Worm (Caenorhabditis elegans) whole organism, young adult: ENCODE results near the gene F14D2.19.

Experiments used
- F22D6.2 ChIP-seq: sonication (generic microtip); optimal IDR thresholded peaks from 2 replicates; lab custom pipeline; 2016; ENCODE audit warnings: mild to moderate bottlenecking, missing genetic modification characterization, missing compliant biosample characterization
- F57A8.1 ChIP-seq: fragments of 200-800 bp; sonication (Bioruptor generic); optimal IDR thresholded peaks from 2 replicates; lab custom pipeline; 2018; ENCODE audit warnings: mild to moderate bottlenecking, missing genetic modification characterization, moderate library complexity, missing compliant biosample characterization
- K11D2.4 ChIP-seq: fragments of 200-800 bp; sonication (Bioruptor generic); IDR thresholded peaks from 2 replicates; pipeline ENCODE4 v1.3.6; 2022; ENCODE audit warnings: missing genetic modification reagents, missing genetic modification characterization, missing compliant biosample characterization
- ama-1 ChIP-seq, 3 experiments: fragments of 150-350 bp in 1 of 3; sonication (generic microtip) in 2 of 3; optimal IDR thresholded peaks; 2 replicates each; lab custom pipeline; 2014 to 2018; ENCODE audit warnings: missing biosample characterization in 2 of 3, missing genetic modification characterization in 2 of 3, missing genetic modification reagents in 2 of 3
- athp-1 ChIP-seq: sonication (generic microtip); optimal IDR thresholded peaks from 2 replicates; lab custom pipeline; 2017; ENCODE audit warnings: mild to moderate bottlenecking, missing genetic modification characterization, missing compliant biosample characterization
- ceh-100 ChIP-seq: fragments of 200-800 bp; sonication (Bioruptor generic); IDR thresholded peaks from 2 replicates; pipeline ENCODE4 v1.3.6; 2022; ENCODE audit warnings: missing genetic modification reagents, missing genetic modification characterization, missing compliant biosample characterization
- hmg-20 ChIP-seq: fragments of 200-800 bp; sonication (Bioruptor generic); IDR thresholded peaks from 2 replicates; pipeline ENCODE4 v1.3.6; 2022; ENCODE audit warnings: missing genetic modification reagents, missing genetic modification characterization, missing compliant biosample characterization
- rpc-1 ChIP-seq, 2 experiments: fragments of 150-350 bp in 1 of 2; sonication (generic microtip) in 1 of 2; optimal IDR thresholded peaks; 2 replicates each; lab custom pipeline; 2014 to 2018; ENCODE audit warnings: missing biosample characterization in 1 of 2, missing genetic modification characterization in 1 of 2, missing genetic modification reagents in 1 of 2, missing genotype in 1 of 2
- snpc-1.3 ChIP-seq: sonication (generic microtip); optimal IDR thresholded peaks from 2 replicates; lab custom pipeline; 2017; ENCODE audit warnings: missing genetic modification characterization, mild to moderate bottlenecking, missing compliant biosample characterization, antibody characterized with exemption, moderate library complexity, missing genotype, missing genetic modification reagents; ENCODE audit not compliant: insufficient read depth
- snpc-4 ChIP-seq, 5 experiments: fragments of 150-350 bp in 1 of 5; sonication (generic microtip) in 4 of 5; optimal IDR thresholded peaks; 2 replicates each; lab custom pipeline; 2014 to 2018; ENCODE audit warnings: missing genetic modification characterization in 5 of 5, missing biosample characterization in 3 of 5, antibody characterized with exemption in 2 of 5, mild to moderate bottlenecking in 2 of 5, missing compliant biosample characterization in 2 of 5, missing genotype in 2 of 5, moderate library complexity in 2 of 5, missing genetic modification reagents in 1 of 5
- unc-130 ChIP-seq: sonication (generic microtip); optimal IDR thresholded peaks from 2 replicates; lab custom pipeline; 2016; ENCODE audit warnings: missing genetic modification reagents, missing genetic modification characterization, missing compliant biosample characterization
- ztf-28 ChIP-seq: fragments of 200-800 bp; sonication (Bioruptor generic); IDR thresholded peaks from 2 replicates; pipeline ENCODE4 v1.3.6; 2022; ENCODE audit warnings: missing genetic modification reagents, missing genetic modification characterization, missing compliant biosample characterization

DNA sequence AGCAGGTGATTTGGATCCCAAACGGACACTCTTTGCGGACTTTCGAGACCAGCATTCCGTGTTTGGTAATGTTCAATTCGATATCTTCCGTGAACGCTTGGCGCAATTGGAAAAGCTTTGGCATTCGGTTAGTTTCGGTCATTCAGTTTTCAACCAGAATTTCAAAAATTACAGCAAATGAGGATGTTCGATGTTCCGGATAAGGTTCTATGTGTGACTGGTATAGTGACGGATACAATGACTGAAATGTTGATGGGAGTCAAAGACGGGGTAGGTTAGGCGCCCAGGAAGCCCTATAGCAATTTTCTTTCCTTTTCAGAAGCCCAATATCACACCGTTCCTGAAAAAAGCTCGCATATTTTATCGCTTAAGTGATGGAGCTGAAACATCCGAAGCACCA lies 46.2 kb upstream of the F14D2.19 start:
- no peak for TF ChIP-seq F22D6.2 (tag; lab: Kevin White, UChicago)
- no peak for TF ChIP-seq K11D2.4 (GFP tag; lab: Robert Waterston, UW)
- no peak for TF ChIP-seq rpc-1 (optimal IDR thresholded peaks at IDR 0.05; lab: Kevin White, UChicago)
- no peak for TF ChIP-seq rpc-1 (tag; optimal IDR thresholded peaks at IDR 0.05; lab: Kevin White, UChicago)
- no peak for TF ChIP-seq snpc-4 (GFP tag; optimal IDR thresholded peaks at IDR 0.05; lab: Kevin White, UChicago)
- no peak for TF ChIP-seq snpc-4 (tag; optimal IDR thresholded peaks at IDR 0.05; lab: Kevin White, UChicago)
- TF ChIP-seq F57A8.1 (GFP tag; lab: Kevin White, UChicago) = no peak
- TF ChIP-seq athp-1 = no peak
- TF ChIP-seq snpc-1.3 (tag; lab: Kevin White, UChicago) = no peak
- no peak for TF ChIP-seq ama-1 (optimal IDR thresholded peaks at IDR 0.05; lab: Kevin White, UChicago)
- TF ChIP-seq ama-1 (GFP tag; optimal IDR thresholded peaks at IDR 0.05; lab: Kevin White, UChicago) = no peak
- TF ChIP-seq hmg-20 = no peak
- TF ChIP-seq unc-130 (GFP tag; lab: Kevin White, UChicago) = no peak
- no peak for TF ChIP-seq ztf-28 (GFP tag; lab: Robert Waterston, UW)
- TF ChIP-seq ceh-100 (GFP tag; lab: Robert Waterston, UW) = no peak
